Fruit fly (Drosophila melanogaster) whole organism, pupa: Measurements from ENCODE around the gene bocks.

Source experiments
- CG10348 ChIP-seq: fragments of 200-800 bp; sonication (Bioruptor generic); IDR thresholded peaks from 2 replicates; pipeline ENCODE4 v1.3.6; 2022; ENCODE audit warnings: missing biosample characterization, missing genetic modification characterization
- CG12605 ChIP-seq: fragments of 200-800 bp; sonication (Bioruptor generic); IDR thresholded peaks from 2 replicates; pipeline ENCODE4 v1.3.6; 2022; ENCODE audit warnings: missing biosample characterization, missing genetic modification characterization
- CG13204 ChIP-seq: fragments of 200-800 bp; sonication (Bioruptor generic); optimal IDR thresholded peaks from 2 replicates; lab custom pipeline; 2018; ENCODE audit warnings: missing biosample characterization, mild to moderate bottlenecking, missing genetic modification characterization, moderate library complexity
- CG14655 ChIP-seq: fragments of 200-800 bp; sonication (Bioruptor generic); optimal IDR thresholded peaks from 3 replicates; lab custom pipeline; 2017; ENCODE audit warnings: mild to moderate bottlenecking, missing biosample characterization, missing genetic modification reagents, missing genetic modification characterization
- CG15710 ChIP-seq: fragments of 200-800 bp; sonication (Bioruptor generic); optimal IDR thresholded peaks from 2 replicates; lab custom pipeline; 2018; ENCODE audit warnings: missing biosample characterization, mild to moderate bottlenecking, missing genetic modification characterization, moderate library complexity
- CG17806 ChIP-seq: fragments of 200-800 bp; sonication (Bioruptor generic); optimal IDR thresholded peaks from 2 replicates; lab custom pipeline; 2018; ENCODE audit warnings: missing biosample characterization, mild to moderate bottlenecking, missing genetic modification characterization, moderate library complexity
- CG32121 ChIP-seq: fragments of 200-800 bp; sonication (Bioruptor generic); IDR thresholded peaks from 2 replicates; pipeline ENCODE4 v1.3.6; 2022; ENCODE audit warnings: missing biosample characterization, missing genetic modification characterization
- CG34367 ChIP-seq: fragments of 200-800 bp; sonication (Bioruptor generic); optimal IDR thresholded peaks from 2 replicates; lab custom pipeline; 2018; ENCODE audit warnings: missing biosample characterization, mild to moderate bottlenecking, missing genetic modification characterization
- CG4496 ChIP-seq: fragments of 200-800 bp; sonication (Bioruptor generic); IDR thresholded peaks from 3 replicates; pipeline ENCODE4 v1.3.6; 2022; ENCODE audit warnings: missing biosample characterization, missing genetic modification characterization
- CG8159 ChIP-seq: fragments of 200-800 bp; sonication (Bioruptor generic); optimal IDR thresholded peaks from 3 replicates; lab custom pipeline; 2018; ENCODE audit warnings: missing biosample characterization, mild to moderate bottlenecking, missing genetic modification characterization, moderate library complexity
- CG8301 ChIP-seq: fragments of 200-800 bp; sonication (Bioruptor generic); optimal IDR thresholded peaks from 2 replicates; lab custom pipeline; 2018; ENCODE audit warnings: missing biosample characterization, mild to moderate bottlenecking, missing genetic modification characterization
- CG9948 ChIP-seq: fragments of 200-800 bp; sonication (Bioruptor generic); optimal IDR thresholded peaks from 2 replicates; lab custom pipeline; 2018; ENCODE audit warnings: missing biosample characterization, mild to moderate bottlenecking, missing genetic modification characterization, moderate library complexity
- D1 ChIP-seq: fragments of 200-800 bp; sonication (Bioruptor generic); optimal IDR thresholded peaks from 2 replicates; lab custom pipeline; 2018; ENCODE audit warnings: missing biosample characterization, mild to moderate bottlenecking, missing genetic modification characterization, moderate library complexity
- EcR ChIP-seq: fragments of 200-800 bp; sonication (Bioruptor generic); optimal IDR thresholded peaks from 3 replicates; lab custom pipeline; 2019; ENCODE audit warnings: missing biosample characterization, missing genetic modification characterization, mild to moderate bottlenecking, moderate library complexity, missing genetic modification reagents
- Ets98B ChIP-seq: fragments of 200-800 bp; sonication (Bioruptor generic); IDR thresholded peaks from 2 replicates; pipeline ENCODE4 v1.3.6; 2022; ENCODE audit warnings: missing biosample characterization, missing genetic modification characterization
- Pif1A ChIP-seq: fragments of 200-800 bp; sonication (Bioruptor generic); optimal IDR thresholded peaks from 3 replicates; lab custom pipeline; 2016; ENCODE audit warnings: missing biosample characterization, missing genetic modification characterization
- Pif1B ChIP-seq: fragments of 200-800 bp; sonication (Bioruptor generic); optimal IDR thresholded peaks from 3 replicates; lab custom pipeline; 2016; ENCODE audit warnings: missing biosample characterization, missing genetic modification characterization
- Snoo ChIP-seq: fragments of 200-800 bp; sonication (Bioruptor generic); optimal IDR thresholded peaks from 3 replicates; lab custom pipeline; 2017; ENCODE audit warnings: missing biosample characterization, mild to moderate bottlenecking, missing genetic modification characterization, inconsistent platforms
- fd96Ca ChIP-seq: fragments of 200-800 bp; sonication (Bioruptor generic); IDR thresholded peaks from 3 replicates; pipeline ENCODE4 v1.3.6; 2022; ENCODE audit warnings: missing biosample characterization, missing genetic modification characterization
- gl ChIP-seq: fragments of 200-800 bp; sonication (Bioruptor generic); optimal IDR thresholded peaks from 2 replicates; lab custom pipeline; 2018; ENCODE audit warnings: missing biosample characterization, mild to moderate bottlenecking, missing genetic modification characterization
- rn ChIP-seq: fragments of 200-800 bp; sonication (Bioruptor generic); IDR thresholded peaks from 2 replicates; pipeline ENCODE4 v1.3.6; 2022; ENCODE audit warnings: missing biosample characterization, missing genetic modification characterization

bocks gene

DNA sequence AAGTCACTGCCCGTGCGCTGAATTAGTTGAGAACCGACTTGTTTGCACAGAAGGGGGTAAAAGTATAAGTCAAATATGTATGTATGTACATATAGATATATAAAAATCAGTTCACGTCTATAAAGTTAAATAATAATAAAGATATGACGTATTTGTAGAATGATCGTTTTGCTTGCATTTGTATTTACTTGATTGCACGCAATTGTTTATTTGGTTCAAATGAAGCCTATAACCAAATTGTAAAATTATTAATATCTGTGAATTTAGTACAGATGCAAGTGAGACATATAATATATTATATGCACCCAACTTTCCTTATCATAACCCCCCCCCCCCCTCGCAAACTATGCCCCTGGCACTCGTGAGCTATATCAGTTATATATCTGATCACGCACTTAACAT, 9.8 kb upstream of the bocks start:
- TF ChIP-seq Pif1B (GFP tag; lab: Kevin White, UChicago), result peak; percentile 31
- TF ChIP-seq CG8301 (tag; lab: Kevin White, UChicago), result peak; percentile 27
- no peak for TF ChIP-seq CG12605 (GFP tag; lab: Robert Waterston, UW)
- TF ChIP-seq Ets98B (GFP tag; lab: Robert Waterston, UW), result peak; percentile 40
- no peak for TF ChIP-seq CG10348 (GFP tag; lab: Robert Waterston, UW)
- TF ChIP-seq CG14655 (GFP tag; lab: Kevin White, UChicago), result peak; percentile 25
- TF ChIP-seq Pif1A (GFP tag; lab: Kevin White, UChicago), result peak; percentile 45
- TF ChIP-seq CG9948 (tag; lab: Kevin White, UChicago), result peak; percentile 6
- TF ChIP-seq Snoo (tag; lab: Kevin White, UChicago), result no peak
- peak; percentile 61 for TF ChIP-seq CG8159 (tag; lab: Kevin White, UChicago)
- TF ChIP-seq fd96Ca (GFP tag; lab: Robert Waterston, UW), result no peak
- TF ChIP-seq rn (GFP tag; lab: Robert Waterston, UW), result no peak
- TF ChIP-seq CG17806 (tag; lab: Kevin White, UChicago), result peak; percentile 45
- peak; percentile 51; the same call in 2 of the 3 replicates for TF ChIP-seq CG4496 (GFP tag; lab: Robert Waterston, UW)
- TF ChIP-seq EcR (GFP tag; lab: Kevin White, UChicago), result no peak
- TF ChIP-seq D1 (tag; lab: Kevin White, UChicago), result no peak
- TF ChIP-seq gl (tag; lab: Kevin White, UChicago), result peak; percentile 22
- TF ChIP-seq CG15710 (tag; lab: Kevin White, UChicago), result peak; percentile 40

DNA sequence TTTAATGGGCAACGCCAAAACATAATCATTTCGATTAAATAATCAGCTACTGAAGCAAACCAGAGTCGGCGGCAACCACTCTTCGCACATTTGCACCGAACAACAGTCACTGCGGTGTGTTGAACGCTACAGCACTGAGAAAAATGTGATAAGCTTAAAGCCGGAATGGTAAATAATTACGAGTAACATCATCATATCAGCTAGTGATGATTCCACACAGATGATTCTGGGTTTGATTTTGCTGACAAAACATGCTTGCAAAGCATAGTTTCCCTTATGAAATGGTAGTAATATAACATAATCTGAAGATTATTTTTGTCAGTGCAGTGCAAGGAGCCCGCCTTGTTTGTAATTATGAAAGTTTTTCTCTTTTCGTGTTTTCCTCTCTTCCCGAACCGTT, 7.3 kb upstream of the bocks start:
- TF ChIP-seq CG13204, result peak; percentile 6
- no peak for TF ChIP-seq EcR (GFP tag; lab: Kevin White, UChicago)
- TF ChIP-seq CG10348 (GFP tag; lab: Robert Waterston, UW), result peak; percentile 48; the same call in 1 of the 2 replicates
- peak; percentile 92 for TF ChIP-seq CG14655 (GFP tag; lab: Kevin White, UChicago)
- peak; percentile 87 for TF ChIP-seq fd96Ca (GFP tag; lab: Robert Waterston, UW)
- peak; percentile 20 for TF ChIP-seq D1 (tag; lab: Kevin White, UChicago)
- peak; percentile 75 for TF ChIP-seq CG17806 (tag; lab: Kevin White, UChicago)
- peak; percentile 47 for TF ChIP-seq CG34367
- peak; percentile 76 for TF ChIP-seq CG32121 (GFP tag; lab: Robert Waterston, UW)
- TF ChIP-seq CG12605 (GFP tag; lab: Robert Waterston, UW), result peak; percentile 73
- peak; percentile 75 for TF ChIP-seq CG9948 (tag; lab: Kevin White, UChicago)
- TF ChIP-seq gl (tag; lab: Kevin White, UChicago), result peak; percentile 6
- peak; percentile 27 for TF ChIP-seq Snoo (tag; lab: Kevin White, UChicago)
- peak; percentile 58 for TF ChIP-seq CG15710 (tag; lab: Kevin White, UChicago)
- TF ChIP-seq Pif1B (GFP tag; lab: Kevin White, UChicago), result peak; percentile 77
- TF ChIP-seq CG8301 (tag; lab: Kevin White, UChicago), result peak; percentile 94
- TF ChIP-seq Ets98B (GFP tag; lab: Robert Waterston, UW), result peak; percentile 68
- TF ChIP-seq Pif1A (GFP tag; lab: Kevin White, UChicago), result peak; percentile 85
- TF ChIP-seq CG8159 (tag; lab: Kevin White, UChicago), result peak; percentile 67
- TF ChIP-seq rn (GFP tag; lab: Robert Waterston, UW), result peak; percentile 38; the same call in 1 of the 2 replicates
- TF ChIP-seq CG4496 (GFP tag; lab: Robert Waterston, UW), result peak; percentile 82

DNA sequence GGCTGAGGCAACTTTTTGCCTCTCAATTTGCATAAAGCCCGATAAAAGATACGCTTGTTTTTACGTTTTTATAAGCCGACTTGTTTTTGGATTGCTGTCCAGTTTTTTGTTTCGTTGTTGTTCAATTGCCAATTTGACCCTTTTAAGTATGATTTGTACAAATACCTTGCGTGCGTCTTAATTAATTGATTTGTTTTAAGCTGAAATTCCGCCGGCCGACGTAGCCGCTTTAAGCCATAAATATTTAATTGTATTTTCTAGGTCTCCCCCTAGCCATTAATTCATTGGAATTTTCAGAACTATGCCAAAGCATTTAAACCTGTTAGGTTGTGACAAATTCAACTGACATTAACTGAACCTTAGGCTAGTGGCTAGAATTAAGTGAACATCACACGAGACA, 5.8 kb upstream of the bocks start:
- TF ChIP-seq CG10348 (GFP tag; lab: Robert Waterston, UW) (no peak), Snoo (tag; lab: Kevin White, UChicago) (no peak), CG12605 (GFP tag; lab: Robert Waterston, UW) (no peak), fd96Ca (GFP tag; lab: Robert Waterston, UW) (no peak)

DNA sequence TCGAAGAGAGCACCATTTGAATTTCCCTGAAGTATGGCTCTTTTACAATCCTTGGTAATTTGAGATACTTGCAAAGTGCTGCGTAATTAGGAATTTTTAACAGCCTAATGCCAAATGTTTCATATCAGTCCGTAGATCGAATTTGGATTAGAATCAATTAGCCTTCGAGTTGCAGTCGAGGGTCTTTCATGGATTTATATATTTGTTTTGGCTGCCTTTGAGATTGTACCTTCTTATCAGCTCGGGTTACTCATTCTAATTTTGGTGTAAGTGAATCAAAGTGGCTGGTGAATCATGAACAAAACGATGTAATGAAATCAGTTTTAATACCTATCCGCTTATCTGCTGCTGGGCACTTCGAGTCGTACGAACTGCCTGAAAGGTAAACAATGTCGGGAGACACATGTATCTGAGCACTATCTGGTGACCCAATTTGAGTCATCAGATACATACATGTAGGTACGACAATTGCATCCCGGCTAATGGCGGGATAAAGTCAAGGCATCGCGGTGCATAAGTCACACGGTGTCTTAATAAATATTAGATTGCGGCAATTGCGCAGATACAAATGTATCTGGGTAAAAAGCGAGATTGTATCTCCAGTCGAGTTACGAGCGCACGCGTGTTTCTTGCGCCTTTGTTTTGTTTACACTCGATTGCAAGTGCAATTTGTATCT, 5.0 kb upstream of the bocks start:
- no peak for TF ChIP-seq CG4496 (GFP tag; lab: Robert Waterston, UW)
- no peak for TF ChIP-seq D1 (tag; lab: Kevin White, UChicago)
- no peak for TF ChIP-seq gl (tag; lab: Kevin White, UChicago)
- TF ChIP-seq CG8301 (tag; lab: Kevin White, UChicago), result no peak
- TF ChIP-seq rn (GFP tag; lab: Robert Waterston, UW), result no peak
- no peak for TF ChIP-seq CG14655 (GFP tag; lab: Kevin White, UChicago)
- no peak for TF ChIP-seq CG17806 (tag; lab: Kevin White, UChicago)
- no peak for TF ChIP-seq CG13204
- TF ChIP-seq Pif1B (GFP tag; lab: Kevin White, UChicago), result no peak
- TF ChIP-seq CG34367, result no peak
- no peak for TF ChIP-seq CG12605 (GFP tag; lab: Robert Waterston, UW)
- no peak for TF ChIP-seq Pif1A (GFP tag; lab: Kevin White, UChicago)

DNA sequence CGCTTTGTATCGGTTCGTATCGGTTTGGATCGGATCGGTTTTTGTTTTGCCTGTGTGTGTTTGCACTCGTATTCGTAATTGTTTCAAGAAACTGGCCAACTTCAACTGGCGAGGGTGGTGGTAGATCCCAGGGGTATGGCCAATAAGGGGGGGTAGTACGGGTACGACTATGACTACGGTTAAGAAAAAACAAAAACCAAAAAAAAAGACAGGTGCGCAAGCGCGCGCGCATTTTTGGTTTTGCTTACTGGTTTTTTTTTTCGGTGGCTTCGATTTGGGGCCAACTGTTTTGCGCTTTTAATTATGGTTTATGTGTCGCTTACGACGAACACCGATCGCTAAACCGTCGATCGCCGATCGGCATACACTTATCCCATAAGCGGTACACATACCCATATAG, 4.0 kb upstream of the bocks start:
- no peak for TF ChIP-seq Snoo (tag; lab: Kevin White, UChicago)
- no peak for TF ChIP-seq CG34367
- TF ChIP-seq rn (GFP tag; lab: Robert Waterston, UW), result 0 out of 2 replicates have a peak, but pooled peaks have one; percentile 29
- peak; percentile 66; the same call in 1 of the 3 replicates for TF ChIP-seq fd96Ca (GFP tag; lab: Robert Waterston, UW)
- no peak for TF ChIP-seq CG8159 (tag; lab: Kevin White, UChicago)
- TF ChIP-seq CG15710 (tag; lab: Kevin White, UChicago), result no peak
- TF ChIP-seq Pif1A (GFP tag; lab: Kevin White, UChicago), result no peak
- no peak for TF ChIP-seq gl (tag; lab: Kevin White, UChicago)
- TF ChIP-seq CG12605 (GFP tag; lab: Robert Waterston, UW), result peak; percentile 19; the same call in 1 of the 2 replicates
- no peak for TF ChIP-seq CG13204
- TF ChIP-seq D1 (tag; lab: Kevin White, UChicago), result no peak
- no peak for TF ChIP-seq CG17806 (tag; lab: Kevin White, UChicago)
- no peak for TF ChIP-seq CG10348 (GFP tag; lab: Robert Waterston, UW)
- TF ChIP-seq Pif1B (GFP tag; lab: Kevin White, UChicago), result no peak
- TF ChIP-seq CG14655 (GFP tag; lab: Kevin White, UChicago), result no peak
- TF ChIP-seq CG32121 (GFP tag; lab: Robert Waterston, UW), result peak; percentile 24; the same call in 1 of the 2 replicates
